Fruit fly (Drosophila melanogaster): ENCODE results near the gene CG15056.
A peak's percentile ranks its signal among the peaks of the same experiment; 100 is the strongest.

CG15056 gene

dm6 chrX:18370775-18371735 is 44.2 kb upstream of the CG15056 start (continued):
- TF ChIP-seq Blimp-1 (GFP tag; optimal IDR thresholded peaks at IDR 0.05) (no peak), Hmr (GFP tag; optimal IDR thresholded peaks at IDR 0.05) (peak; percentile 70), CG6272 (GFP tag; IDR thresholded peaks at IDR 0.05) (peak; percentile 64), sr (GFP tag; IDR thresholded peaks at IDR 0.05) (no peak), CG34224 (GFP tag; IDR thresholded peaks at IDR 0.05; ENCODE audit: partially characterized antibody) (peak; percentile 99), CG3281 (GFP tag; optimal IDR thresholded peaks at IDR 0.05) (no peak), CG4730 (GFP tag; IDR thresholded peaks at IDR 0.05) (no peak), YL-1 (GFP tag; optimal IDR thresholded peaks at IDR 0.05) (peak; percentile 95), btn (GFP tag; optimal IDR thresholded peaks at IDR 0.05) (no peak), CG34376 (GFP tag; optimal IDR thresholded peaks at IDR 0.05) (peak; percentile 38), CG13894 (tag; optimal IDR thresholded peaks at IDR 0.05) (peak; percentile 55), zfh2 (GFP tag; optimal IDR thresholded peaks at IDR 0.05) (peak; percentile 58), NFAT (GFP tag; IDR thresholded peaks at IDR 0.05) (peak; percentile 56), Drgx (GFP tag; IDR thresholded peaks at IDR 0.05) (peak; percentile 89), yki (optimal IDR thresholded peaks at IDR 0.05) (peak; percentile 26), pan (optimal IDR thresholded peaks at IDR 0.05) (no peak), pan (GFP tag; optimal IDR thresholded peaks at IDR 0.05 in 1 of 2, IDR thresholded peaks at IDR 0.05 in 1 of 2) (no peak), CG9437 (GFP tag; optimal IDR thresholded peaks at IDR 0.05) (peak; percentile 55), CG8478 (optimal IDR thresholded peaks at IDR 0.05) (peak; percentile 97), CG6854 (GFP tag; optimal IDR thresholded peaks at IDR 0.05) (peak; percentile 60), CG10654 (GFP tag; optimal IDR thresholded peaks at IDR 0.05) (peak; percentile 23), ham (GFP tag; IDR thresholded peaks at IDR 0.05) (no peak), CG18764 (GFP tag; optimal IDR thresholded peaks at IDR 0.05) (no peak), ash1 (GFP tag; optimal IDR thresholded peaks at IDR 0.05) (no peak), lab (GFP tag; optimal IDR thresholded peaks at IDR 0.05) (peak; percentile 31), emc (GFP tag; optimal IDR thresholded peaks at IDR 0.05) (no peak), CG8944 (GFP tag; optimal IDR thresholded peaks at IDR 0.05) (peak; percentile 24), ems (GFP tag; optimal IDR thresholded peaks at IDR 0.05) (peak; percentile 36), CG10267 (tag; optimal IDR thresholded peaks at IDR 0.05) (peak; percentile 62), CG2120 (GFP tag; optimal IDR thresholded peaks at IDR 0.05) (peak; percentile 50), CG14441 (GFP tag; IDR thresholded peaks at IDR 0.05) (0 out of 2 replicates have a peak, but pooled peaks have one; percentile 10), CG1647 (GFP tag; optimal IDR thresholded peaks at IDR 0.05) (peak; percentile 40), cg (GFP tag; optimal IDR thresholded peaks at IDR 0.05) (peak; percentile 99), ssp (GFP tag; IDR thresholded peaks at IDR 0.05) (peak; percentile 52), CG5180 (GFP tag; optimal IDR thresholded peaks at IDR 0.05) (peak; percentile 80), Mad (GFP tag; optimal IDR thresholded peaks at IDR 0.05) (no peak), CHES-1-like (GFP tag; optimal IDR thresholded peaks at IDR 0.05) (peak; percentile 53), CG10209 (GFP tag; optimal IDR thresholded peaks at IDR 0.05) (no peak), NC2α (GFP tag; optimal IDR thresholded peaks at IDR 0.05) (no peak), CG7786 (GFP tag; optimal IDR thresholded peaks at IDR 0.05) (peak; percentile 50), Hand (GFP tag; optimal IDR thresholded peaks at IDR 0.05) (peak; percentile 45), crol (GFP tag; IDR thresholded peaks at IDR 0.05) (no peak), ftz-f1 (GFP tag; optimal IDR thresholded peaks at IDR 0.05) (peak; percentile 47), pros (GFP tag; optimal IDR thresholded peaks at IDR 0.05) (peak; percentile 14), CG9817 (tag; optimal IDR thresholded peaks at IDR 0.05) (peak; percentile 41), Hr51 (GFP tag; optimal IDR thresholded peaks at IDR 0.05) (no peak), Dbx (GFP tag; IDR thresholded peaks at IDR 0.05) (peak; percentile 63; the same call in 2 of the 3 replicates), CG14050 (GFP tag; IDR thresholded peaks at IDR 0.05) (no peak), HLHmδ (GFP tag; optimal IDR thresholded peaks at IDR 0.05) (no peak)
